Worm (Caenorhabditis elegans) whole organism, L3 larva: Measurements from ENCODE around the gene srw-124.

Source experiments
- R02D3.7 ChIP-seq: fragments of 150-350 bp; optimal IDR thresholded peaks from 2 replicates; lab custom pipeline; 2014; ENCODE audit warnings: missing biosample characterization, missing genetic modification characterization
- ZK546.5 ChIP-seq: sonication (generic microtip); optimal IDR thresholded peaks from 2 replicates; lab custom pipeline; 2017; ENCODE audit warnings: missing biosample characterization, missing genetic modification characterization
- aly-2 ChIP-seq: fragments of 150-350 bp; optimal IDR thresholded peaks from 2 replicates; lab custom pipeline; 2014; ENCODE audit warnings: missing biosample characterization, missing genetic modification characterization
- ama-1 ChIP-seq: fragments of 150-350 bp; optimal IDR thresholded peaks from 2 replicates; lab custom pipeline; 2018
- ceh-16 ChIP-seq: sonication (generic microtip); optimal IDR thresholded peaks from 2 replicates; lab custom pipeline; 2017; ENCODE audit warnings: missing biosample characterization, missing genetic modification characterization
- ceh-28 ChIP-seq: fragments of 150-350 bp; optimal IDR thresholded peaks from 2 replicates; lab custom pipeline; 2014; ENCODE audit warnings: missing biosample characterization, missing genetic modification reagents, missing genetic modification characterization
- ceh-82 ChIP-seq: fragments of 150-350 bp; optimal IDR thresholded peaks from 2 replicates; lab custom pipeline; 2014; ENCODE audit warnings: missing biosample characterization, missing genetic modification characterization
- ceh-9 ChIP-seq: sonication (generic microtip); optimal IDR thresholded peaks from 2 replicates; lab custom pipeline; 2018; ENCODE audit warnings: missing biosample characterization, missing genetic modification characterization
- egl-27 ChIP-seq: sonication (generic microtip); optimal IDR thresholded peaks from 4 replicates; lab custom pipeline; 2017; ENCODE audit warnings: missing biosample characterization, missing genetic modification reagents, missing genetic modification characterization
- elt-2 ChIP-seq: sonication (generic microtip); optimal IDR thresholded peaks from 2 replicates; lab custom pipeline; 2016; ENCODE audit warnings: missing genetic modification reagents, mild to moderate bottlenecking, missing genetic modification characterization, missing compliant biosample characterization
- elt-3 ChIP-seq, 3 experiments: fragments of 150-350 bp in 1 of 3; sonication (generic microtip) in 2 of 3; optimal IDR thresholded peaks; 2 replicates in 2 of 3; 4 replicates in 1 of 3; lab custom pipeline; 2014 to 2017; ENCODE audit warnings: missing biosample characterization in 3 of 3, missing genetic modification characterization in 3 of 3
- fkh-10 ChIP-seq: sonication (generic microtip); optimal IDR thresholded peaks from 2 replicates; lab custom pipeline; 2017; ENCODE audit warnings: missing biosample characterization, missing genetic modification reagents, missing genetic modification characterization
- fkh-2 ChIP-seq: fragments of 150-350 bp; optimal IDR thresholded peaks from 2 replicates; lab custom pipeline; 2014; ENCODE audit warnings: missing biosample characterization, missing genetic modification reagents, missing genetic modification characterization
- fos-1 ChIP-seq: fragments of 150-350 bp; optimal IDR thresholded peaks from 2 replicates; lab custom pipeline; 2014; ENCODE audit warnings: missing biosample characterization, missing genetic modification characterization
- hmg-11 ChIP-seq: sonication (generic microtip); optimal IDR thresholded peaks from 2 replicates; lab custom pipeline; 2016; ENCODE audit warnings: missing genetic modification characterization, missing compliant biosample characterization
- jun-1 ChIP-seq: fragments of 150-350 bp; optimal IDR thresholded peaks from 2 replicates; lab custom pipeline; 2014; ENCODE audit warnings: missing biosample characterization, missing genetic modification reagents, missing genetic modification characterization
- lin-15B ChIP-seq: fragments of 150-350 bp; optimal IDR thresholded peaks from 2 replicates; lab custom pipeline; 2014; ENCODE audit warnings: missing biosample characterization, missing genetic modification characterization
- lin-39 ChIP-seq: fragments of 150-350 bp; optimal IDR thresholded peaks from 2 replicates; lab custom pipeline; 2018; ENCODE audit warnings: missing biosample characterization, missing genetic modification reagents, missing genetic modification characterization
- lsy-12 ChIP-seq: sonication (generic microtip); optimal IDR thresholded peaks from 2 replicates; lab custom pipeline; 2016; ENCODE audit warnings: mild to moderate bottlenecking, missing genetic modification characterization, missing compliant biosample characterization
- mdl-1 ChIP-seq: fragments of 150-350 bp; optimal IDR thresholded peaks from 2 replicates; lab custom pipeline; 2014; ENCODE audit warnings: missing biosample characterization, missing genetic modification characterization
- mml-1 ChIP-seq: fragments of 150-350 bp; sonication (generic microtip); optimal IDR thresholded peaks from 3 replicates; lab custom pipeline; 2014; ENCODE audit warnings: missing biosample characterization, missing genetic modification characterization
- nfya-1 ChIP-seq: sonication (generic microtip); optimal IDR thresholded peaks from 2 replicates; lab custom pipeline; 2017; ENCODE audit warnings: missing genetic modification characterization, mild to moderate bottlenecking, missing compliant biosample characterization, antibody characterized with exemption, moderate library complexity; ENCODE audit not compliant: insufficient read depth
- nhr-11 ChIP-seq: fragments of 150-350 bp; optimal IDR thresholded peaks from 2 replicates; lab custom pipeline; 2014; ENCODE audit warnings: missing biosample characterization, missing genetic modification characterization
- nhr-12 ChIP-seq: fragments of 150-350 bp; optimal IDR thresholded peaks from 2 replicates; lab custom pipeline; 2014; ENCODE audit warnings: missing biosample characterization, missing genetic modification characterization
- nhr-23 ChIP-seq: fragments of 150-350 bp; optimal IDR thresholded peaks from 2 replicates; lab custom pipeline; 2014; ENCODE audit warnings: missing biosample characterization, missing genetic modification reagents, missing genetic modification characterization
- nhr-237 ChIP-seq: fragments of 150-350 bp; optimal IDR thresholded peaks from 2 replicates; lab custom pipeline; 2014; ENCODE audit warnings: missing biosample characterization, missing genetic modification characterization
- nhr-28 ChIP-seq: fragments of 150-350 bp; optimal IDR thresholded peaks from 2 replicates; lab custom pipeline; 2014; ENCODE audit warnings: missing biosample characterization, missing genetic modification characterization
- nhr-43 ChIP-seq: sonication (generic microtip); optimal IDR thresholded peaks from 2 replicates; lab custom pipeline; 2016; ENCODE audit warnings: mild to moderate bottlenecking, missing genetic modification characterization, missing compliant biosample characterization; ENCODE audit not compliant: poor library complexity, severe bottlenecking
- nhr-67 ChIP-seq: fragments of 150-350 bp; optimal IDR thresholded peaks from 2 replicates; lab custom pipeline; 2014; ENCODE audit warnings: missing biosample characterization, missing genetic modification characterization
- nhr-76 ChIP-seq: fragments of 150-350 bp; sonication (generic microtip); optimal IDR thresholded peaks from 5 replicates; lab custom pipeline; 2014; ENCODE audit warnings: missing biosample characterization, missing genetic modification characterization
- nhr-77 ChIP-seq: fragments of 150-350 bp; optimal IDR thresholded peaks from 2 replicates; lab custom pipeline; 2014; ENCODE audit warnings: missing biosample characterization, missing genetic modification characterization
- pha-4 ChIP-seq: fragments of 150-350 bp; optimal IDR thresholded peaks from 2 replicates; lab custom pipeline; 2014; ENCODE audit warnings: missing biosample characterization, missing genetic modification reagents, missing genetic modification characterization
- tbx-2 ChIP-seq: sonication (generic microtip); optimal IDR thresholded peaks from 2 replicates; lab custom pipeline; 2016; ENCODE audit warnings: mild to moderate bottlenecking, missing genetic modification characterization, missing compliant biosample characterization
- unc-39 ChIP-seq: sonication (generic microtip); optimal IDR thresholded peaks from 4 replicates; lab custom pipeline; 2017; ENCODE audit warnings: missing biosample characterization, missing genetic modification characterization
- zag-1 ChIP-seq: fragments of 150-350 bp; optimal IDR thresholded peaks from 2 replicates; lab custom pipeline; 2014; ENCODE audit warnings: missing biosample characterization, missing genetic modification characterization
- ztf-11 ChIP-seq: fragments of 150-350 bp; optimal IDR thresholded peaks from 2 replicates; lab custom pipeline; 2014; ENCODE audit warnings: missing biosample characterization, missing genetic modification characterization
- ztf-4 ChIP-seq: fragments of 150-350 bp; optimal IDR thresholded peaks from 2 replicates; lab custom pipeline; 2014; ENCODE audit warnings: missing biosample characterization, missing genetic modification characterization

The srw-124 gene

ce11 chrV:3010468-3010867 is 34.1 kb downstream of the srw-124 start, which contains the start of gene srw-136:
srw-136 (minus strand) TSS chrV:3010568.
- TF ChIP-seq fkh-2 (tag; lab: Kevin White, UChicago) (no peak), lsy-12 (tag; lab: Kevin White, UChicago) (no peak)

- TF ChIP-seq tbx-2 (tag; lab: Kevin White, UChicago), result no peak
- no peak for TF ChIP-seq nhr-43 (tag; lab: Kevin White, UChicago)
- no peak for TF ChIP-seq pha-4
- TF ChIP-seq lin-15B (tag; lab: Kevin White, UChicago), result no peak
- no peak for TF ChIP-seq fkh-10 (GFP tag; lab: Kevin White, UChicago)
- TF ChIP-seq mml-1 (tag; lab: Kevin White, UChicago), result no peak
- no peak for TF ChIP-seq mdl-1 (tag; lab: Kevin White, UChicago)
- no peak for TF ChIP-seq ceh-82
- no peak for TF ChIP-seq fos-1 (tag; lab: Kevin White, UChicago)
These were observed 35.0 kb downstream of the srw-124 start, which contains the start of gene srw-135 for ce11 chrV:3011394-3011793. srw-135 (minus strand) TSS chrV:3011494.

- no peak for TF ChIP-seq ceh-16
- no peak for TF ChIP-seq nfya-1 (tag; lab: Kevin White, UChicago)
- TF ChIP-seq nhr-77 (tag; lab: Kevin White, UChicago), result no peak
- no peak for TF ChIP-seq ama-1
- no peak for TF ChIP-seq ZK546.5 (tag; lab: Kevin White, UChicago)
- TF ChIP-seq mml-1 (tag; lab: Kevin White, UChicago), result no peak
- no peak for TF ChIP-seq egl-27
- no peak for TF ChIP-seq ceh-82
- no peak for TF ChIP-seq mdl-1 (tag; lab: Kevin White, UChicago)
- no peak for TF ChIP-seq ztf-11 (tag; lab: Kevin White, UChicago)
- TF ChIP-seq unc-39 (tag; lab: Kevin White, UChicago), result no peak
- TF ChIP-seq aly-2 (tag; lab: Kevin White, UChicago), result no peak
- no peak for TF ChIP-seq nhr-76
- no peak for TF ChIP-seq nhr-12
- no peak for TF ChIP-seq elt-3 (tag; optimal IDR thresholded peaks at IDR 0.05; lab: Kevin White, UChicago)
- TF ChIP-seq ceh-9, result no peak
- TF ChIP-seq zag-1 (tag; lab: Kevin White, UChicago), result no peak
- TF ChIP-seq nhr-237 (tag; lab: Kevin White, UChicago), result no peak
- TF ChIP-seq hmg-11 (tag; lab: Kevin White, UChicago), result no peak
- no peak for TF ChIP-seq pha-4
- TF ChIP-seq, all 47 proteins: peak for 0
These were observed 37.8 kb downstream of the srw-124 start, which contains the start of gene K12D9.1 for ce11 chrV:3014185-3014584. K12D9.1 (plus strand) TSS chrV:3014485.

- TF ChIP-seq nhr-23 (tag; lab: Kevin White, UChicago) (no peak), R02D3.7 (tag; lab: Kevin White, UChicago) (no peak), ama-1 (no peak), nhr-11 (tag; lab: Kevin White, UChicago) (no peak), elt-2 (tag; lab: Kevin White, UChicago) (no peak), lsy-12 (tag; lab: Kevin White, UChicago) (no peak), nhr-67 (tag; lab: Kevin White, UChicago) (no peak), ztf-4 (tag; lab: Kevin White, UChicago) (no peak), lin-39 (no peak), elt-3 (tag; optimal IDR thresholded peaks at IDR 0.05; lab: Kevin White, UChicago) (no peak), nhr-28 (tag; lab: Kevin White, UChicago) (no peak), ceh-28 (tag; lab: Kevin White, UChicago) (no peak), jun-1 (tag; lab: Kevin White, UChicago) (no peak), tbx-2 (tag; lab: Kevin White, UChicago) (no peak), nhr-43 (tag; lab: Kevin White, UChicago) (no peak), nhr-237 (tag; lab: Kevin White, UChicago) (no peak), lin-15B (tag; lab: Kevin White, UChicago) (no peak), nfya-1 (tag; lab: Kevin White, UChicago) (no peak)
These were observed 41.5 kb downstream of the srw-124 start for ce11 chrV:3017930-3018329.
